Worm (Caenorhabditis elegans): ENCODE data around the gene acc-3.

The acc-3 gene

DNA sequence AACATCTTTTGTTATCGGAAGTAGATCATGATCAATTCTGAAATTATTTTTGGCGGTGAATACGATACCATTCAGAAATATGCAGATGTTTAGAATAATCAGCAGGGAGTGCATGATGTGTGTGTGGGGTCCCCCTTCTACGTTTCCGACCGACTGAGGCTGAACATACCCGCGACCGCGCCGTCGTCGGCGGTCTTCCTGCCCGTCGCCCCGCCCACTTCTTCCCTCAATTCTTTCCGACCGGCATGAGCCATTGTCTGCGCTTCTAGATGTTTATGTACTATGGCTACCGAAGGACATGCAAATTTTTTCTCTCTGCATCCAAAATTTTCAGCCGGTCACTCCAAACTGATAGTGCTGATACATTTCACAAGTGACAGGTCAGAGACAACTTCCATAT, 16.7 kb upstream of the acc-3 start:
- TF ChIP-seq zag-1 (tag; optimal IDR thresholded peaks at IDR 0.05) (no peak), lin-13 (GFP tag; optimal IDR thresholded peaks at IDR 0.05) (no peak), sem-4 (tag; optimal IDR thresholded peaks at IDR 0.05) (no peak), mbf-1 (tag; optimal IDR thresholded peaks at IDR 0.05) (no peak), fos-1 (tag; optimal IDR thresholded peaks at IDR 0.05) (no peak), nhr-12 (tag; optimal IDR thresholded peaks at IDR 0.05) (no peak), elt-1 (tag; optimal IDR thresholded peaks at IDR 0.05) (no peak), snpc-4 (tag; optimal IDR thresholded peaks at IDR 0.05) (no peak), peb-1 (tag; optimal IDR thresholded peaks at IDR 0.05) (no peak), aly-2 (tag; optimal IDR thresholded peaks at IDR 0.05) (no peak), dmd-4 (tag; optimal IDR thresholded peaks at IDR 0.05) (no peak), crh-2 (tag; optimal IDR thresholded peaks at IDR 0.05) (no peak), elt-3 (tag; optimal IDR thresholded peaks at IDR 0.05) (no peak), sma-3 (GFP tag; optimal IDR thresholded peaks at IDR 0.05) (no peak), egl-27 (tag; optimal IDR thresholded peaks at IDR 0.05) (no peak), unc-55 (GFP tag; optimal IDR thresholded peaks at IDR 0.05) (no peak), skn-1 (tag; optimal IDR thresholded peaks at IDR 0.05) (no peak), ceh-82 (tag; optimal IDR thresholded peaks at IDR 0.05) (no peak), ztf-4 (tag; optimal IDR thresholded peaks at IDR 0.05) (no peak), lin-39 (tag; optimal IDR thresholded peaks at IDR 0.05) (no peak)

DNA sequence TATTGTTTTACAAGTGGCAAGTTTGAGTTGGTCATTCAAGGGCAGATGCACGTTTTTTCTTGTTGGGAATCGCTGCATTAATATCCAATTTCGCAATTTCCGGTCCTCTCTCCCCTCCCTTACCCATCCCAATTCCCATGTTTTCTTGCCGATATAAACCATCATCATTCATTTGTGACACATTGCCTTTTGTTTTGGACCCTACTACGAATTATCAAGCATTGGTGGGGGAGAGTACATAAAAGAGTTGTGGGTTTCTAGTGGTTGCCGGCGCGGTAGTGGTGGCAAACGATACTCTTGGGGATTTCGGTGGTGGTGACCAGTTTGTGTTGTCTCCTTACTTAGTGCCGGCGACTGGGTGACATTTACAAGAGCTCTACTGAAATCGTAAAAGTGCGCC, 15.0 kb upstream of the acc-3 start:
- no peak for TF ChIP-seq F13H6.1 (tag; optimal IDR thresholded peaks at IDR 0.05)
- TF ChIP-seq mab-5 (tag; optimal IDR thresholded peaks at IDR 0.05): peak; percentile 63
- TF ChIP-seq unc-55 (GFP tag; optimal IDR thresholded peaks at IDR 0.05): peak; percentile 1
- TF ChIP-seq C34F6.9 (tag; optimal IDR thresholded peaks at IDR 0.05): peak; percentile 1

DNA sequence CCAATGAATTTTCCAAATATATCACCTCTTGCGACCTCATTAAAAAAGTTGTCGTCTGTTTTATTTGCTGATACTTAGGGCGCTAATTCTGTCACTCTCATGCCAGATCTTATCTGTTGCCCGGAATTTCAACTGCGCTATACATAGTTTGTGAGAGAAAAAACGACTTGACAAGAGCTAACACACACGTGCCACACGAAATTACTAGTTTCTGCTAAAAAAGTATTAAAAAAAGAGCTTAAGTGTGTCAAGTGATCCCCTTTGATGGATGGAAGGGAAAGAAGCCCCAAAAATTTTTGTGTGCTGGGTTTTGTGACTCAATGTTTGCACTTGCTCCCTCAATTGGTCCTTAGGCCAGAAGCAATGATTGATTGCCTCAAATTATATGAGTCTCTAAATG, 13.3 kb upstream of the acc-3 start:
- no peak for TF ChIP-seq aly-2 (tag; optimal IDR thresholded peaks at IDR 0.05)
- peak; percentile 47 for TF ChIP-seq mab-5 (tag; optimal IDR thresholded peaks at IDR 0.05)
- TF ChIP-seq lin-39 (tag; optimal IDR thresholded peaks at IDR 0.05): no peak
- TF ChIP-seq mdl-1 (tag; optimal IDR thresholded peaks at IDR 0.05): peak in 1 of 2 experiments; percentile 54

DNA sequence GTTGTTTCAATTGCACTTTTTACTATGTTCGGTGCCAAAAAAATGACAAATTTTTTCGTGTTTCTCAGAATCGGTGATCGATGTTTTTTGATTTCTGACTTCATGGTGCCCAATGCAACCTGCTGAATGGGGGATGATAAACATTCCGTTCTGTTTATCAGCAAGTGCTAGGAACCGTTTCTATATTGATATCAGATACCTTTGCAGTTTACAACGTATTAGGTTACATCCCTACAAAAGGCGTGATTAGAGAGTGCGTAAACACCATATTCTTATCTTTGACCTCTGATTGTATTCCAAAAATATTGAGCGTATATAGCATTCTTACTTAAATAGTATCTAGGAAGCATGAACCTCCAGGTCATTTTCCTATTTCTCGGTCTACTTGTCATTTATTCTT, 5.5 kb upstream of the acc-3 start, which contains the start of gene aman-1:
Gene aman-1 (plus strand): TSS at position 344 of the 400 bp plus-strand sequence.
- no peak for TF ChIP-seq lin-11 (tag; optimal IDR thresholded peaks at IDR 0.05)
- TF ChIP-seq nhr-6 (tag; optimal IDR thresholded peaks at IDR 0.05): no peak
- no peak for TF ChIP-seq nhr-10 (tag; optimal IDR thresholded peaks at IDR 0.05)
- no peak for TF ChIP-seq ama-1 (optimal IDR thresholded peaks at IDR 0.05)
- no peak for TF ChIP-seq nhr-21 (tag; optimal IDR thresholded peaks at IDR 0.05)
- TF ChIP-seq gmeb-1 (tag; optimal IDR thresholded peaks at IDR 0.05): no peak
- TF ChIP-seq nhr-237 (tag; optimal IDR thresholded peaks at IDR 0.05): no peak
- TF ChIP-seq alr-1 (tag; optimal IDR thresholded peaks at IDR 0.05): no peak

DNA sequence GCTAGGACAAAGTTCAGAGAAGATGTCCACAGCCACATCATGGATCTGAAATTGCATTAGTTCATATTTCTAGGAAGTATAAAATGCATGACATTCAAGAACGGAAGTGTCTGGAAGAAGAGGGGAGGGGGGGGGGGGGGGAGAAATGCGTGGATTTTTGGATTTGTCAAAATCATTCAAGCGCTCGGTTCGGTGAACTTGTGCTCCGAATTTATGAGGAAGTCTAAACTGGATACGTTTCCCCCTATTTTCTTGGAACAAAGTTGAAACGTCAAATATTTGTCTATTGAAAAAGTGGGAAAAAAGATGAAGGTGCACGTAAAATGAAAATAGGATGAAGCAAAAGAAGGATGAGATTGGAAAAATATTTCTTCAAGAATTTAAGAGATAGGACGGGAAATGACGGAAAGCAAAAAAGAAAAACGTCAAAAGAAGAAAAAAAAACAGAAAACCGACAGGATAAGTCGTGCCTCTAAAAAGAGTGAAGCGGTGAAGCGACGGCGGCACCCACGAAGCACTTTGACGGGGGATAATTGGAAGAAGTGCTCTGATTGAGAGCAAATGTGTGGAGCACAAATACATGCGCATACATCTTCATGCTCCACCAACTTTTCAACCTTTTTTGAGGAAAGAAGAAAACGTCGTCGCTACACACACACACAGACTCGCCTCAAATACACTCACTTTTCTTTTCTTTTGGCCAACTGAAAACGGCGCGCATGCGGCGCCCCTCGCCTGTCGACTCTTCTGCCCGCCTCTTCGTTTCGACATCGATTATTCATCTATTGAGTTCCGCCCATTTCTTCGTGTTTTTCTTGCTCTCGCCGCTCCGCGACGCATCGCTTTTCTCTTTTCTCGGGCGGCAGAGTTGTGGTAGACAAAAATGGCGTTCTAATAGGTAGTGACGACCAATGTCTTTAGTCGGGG, 6.4 kb downstream of the acc-3 start, which contains the start of gene F55D10.4:
Gene F55D10.4 (minus strand): TSS at position 51 of the 927 bp plus-strand sequence.
- TF ChIP-seq unc-55 (GFP tag; optimal IDR thresholded peaks at IDR 0.05) (peak; percentile 7), zag-1 (tag; optimal IDR thresholded peaks at IDR 0.05) (peak; percentile 12), nhr-21 (tag; optimal IDR thresholded peaks at IDR 0.05) (no peak), C34F6.9 (tag; optimal IDR thresholded peaks at IDR 0.05) (peak; percentile 23)

DNA sequence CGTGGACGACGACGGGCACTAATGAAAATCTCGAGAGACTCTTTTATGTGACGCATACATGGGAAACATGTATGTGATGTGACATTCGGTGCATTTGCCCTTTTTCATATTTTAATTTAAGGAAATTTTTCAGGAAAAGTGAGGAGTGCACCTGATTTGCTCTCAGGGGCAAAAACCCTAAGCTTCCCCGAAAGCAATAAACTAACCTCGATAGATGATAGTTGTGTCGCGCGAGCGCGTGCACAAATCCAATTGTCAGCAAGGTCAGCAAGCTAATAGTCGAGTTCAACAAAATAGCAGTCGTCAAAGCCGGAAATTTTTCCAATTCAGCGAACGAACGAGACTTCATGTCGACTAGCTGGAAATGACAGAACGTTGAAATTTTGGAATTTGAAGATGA, 9.2 kb downstream of the acc-3 start:
- no peak for TF ChIP-seq snpc-4 (tag; optimal IDR thresholded peaks at IDR 0.05)
- peak; percentile 8 for TF ChIP-seq C34F6.9 (tag; optimal IDR thresholded peaks at IDR 0.05)
- TF ChIP-seq ztf-11 (tag; optimal IDR thresholded peaks at IDR 0.05): no peak
- TF ChIP-seq lin-13 (GFP tag; optimal IDR thresholded peaks at IDR 0.05): no peak
- TF ChIP-seq dmd-4 (tag; optimal IDR thresholded peaks at IDR 0.05): no peak
- TF ChIP-seq nhr-12 (tag; optimal IDR thresholded peaks at IDR 0.05): no peak

All from whole organism, L2 larva.